Fruit fly (Drosophila melanogaster): Measurements from ENCODE around the gene CG42324.

dm6 chr3L:3441763-3442673 lies 30.2 kb upstream of the CG42324 start:
- TF ChIP-seq tai (GFP tag; optimal IDR thresholded peaks at IDR 0.05) (no peak), br (GFP tag; optimal IDR thresholded peaks at IDR 0.05) (peak; percentile 10), h (GFP tag; optimal IDR thresholded peaks at IDR 0.05) (peak; percentile 72), Myc (optimal IDR thresholded peaks at IDR 0.05) (no peak), GATAd (GFP tag; optimal IDR thresholded peaks at IDR 0.05) (no peak), sv (GFP tag; optimal IDR thresholded peaks at IDR 0.05) (no peak), foxo (GFP tag; optimal IDR thresholded peaks at IDR 0.05) (peak in 1 of 2 experiments; percentile 19), Hr78 (GFP tag; optimal IDR thresholded peaks at IDR 0.05) (no peak), lola (GFP tag; optimal IDR thresholded peaks at IDR 0.05) (no peak), CrebA (GFP tag; optimal IDR thresholded peaks at IDR 0.05; ENCODE audit: borderline replicate concordance) (peak; percentile 19), Sp1 (GFP tag; optimal IDR thresholded peaks at IDR 0.05) (peak; percentile 49), Dfd (GFP tag; optimal IDR thresholded peaks at IDR 0.05) (no peak), Abd-B (GFP tag; optimal IDR thresholded peaks at IDR 0.05) (no peak)
